Fruit fly (Drosophila melanogaster) whole organism, prepupa: ENCODE results near the gene morgue.
A peak's percentile ranks its signal among the peaks of the same experiment; 100 is the strongest.

Source experiments
- Blimp-1 ChIP-seq: fragments of 200-800 bp; sonication (Bioruptor generic); optimal IDR thresholded peaks from 3 replicates; lab custom pipeline; 2017; ENCODE audit warnings: missing biosample characterization, missing genetic modification characterization, mild to moderate bottlenecking, moderate library complexity, missing genetic modification reagents
- CG10631 ChIP-seq: fragments of 200-800 bp; sonication (Bioruptor generic); optimal IDR thresholded peaks from 2 replicates; lab custom pipeline; 2016; ENCODE audit warnings: missing biosample characterization, missing genetic modification characterization
- CG11294 ChIP-seq: fragments of 200-800 bp; sonication (Bioruptor generic); IDR thresholded peaks from 2 replicates; pipeline ENCODE4 v1.3.6; 2022; ENCODE audit warnings: missing biosample characterization, missing genetic modification characterization
- CG11762 ChIP-seq: fragments of 200-800 bp; sonication (Bioruptor generic); optimal IDR thresholded peaks from 3 replicates; lab custom pipeline; 2016; ENCODE audit warnings: missing biosample characterization, missing genetic modification characterization; ENCODE audit not compliant: insufficient read depth
- CG11902 ChIP-seq: fragments of 200-800 bp; sonication (Bioruptor generic); optimal IDR thresholded peaks from 3 replicates; lab custom pipeline; 2016; ENCODE audit warnings: missing biosample characterization, missing genetic modification characterization
- CG1621 ChIP-seq: fragments of 200-800 bp; sonication (Bioruptor generic); optimal IDR thresholded peaks from 3 replicates; lab custom pipeline; 2018; ENCODE audit warnings: missing biosample characterization, mild to moderate bottlenecking, missing genetic modification characterization
- CG16779 ChIP-seq: fragments of 200-800 bp; sonication (Bioruptor generic); optimal IDR thresholded peaks from 3 replicates; lab custom pipeline; 2017; ENCODE audit warnings: missing biosample characterization, mild to moderate bottlenecking, missing genetic modification characterization
- CG3032 ChIP-seq: fragments of 200-800 bp; optimal IDR thresholded peaks from 2 replicates; lab custom pipeline; 2019; ENCODE audit warnings: missing biosample characterization, mild to moderate bottlenecking, missing genetic modification characterization, moderate library complexity
- CG31627 ChIP-seq: fragments of 200-800 bp; sonication (Bioruptor generic); optimal IDR thresholded peaks from 3 replicates; lab custom pipeline; 2016; ENCODE audit warnings: missing biosample characterization, missing genetic modification characterization
- CG32006 ChIP-seq: fragments of 200-800 bp; sonication (Bioruptor generic); optimal IDR thresholded peaks from 3 replicates; lab custom pipeline; 2017; ENCODE audit warnings: missing biosample characterization, mild to moderate bottlenecking, missing genetic modification characterization
- CG3919 ChIP-seq: fragments of 200-800 bp; sonication (Bioruptor generic); optimal IDR thresholded peaks from 3 replicates; lab custom pipeline; 2016; ENCODE audit warnings: missing biosample characterization, missing genetic modification characterization
- CG4318 ChIP-seq: fragments of 200-800 bp; sonication (Bioruptor generic); optimal IDR thresholded peaks from 3 replicates; lab custom pipeline; 2017; ENCODE audit warnings: missing biosample characterization, mild to moderate bottlenecking, missing genetic modification characterization
- CG6163 ChIP-seq: fragments of 200-800 bp; sonication (Bioruptor generic); IDR thresholded peaks from 3 replicates; pipeline ENCODE4 v1.3.6; 2022; ENCODE audit warnings: missing biosample characterization, missing genetic modification characterization
- CG6276 ChIP-seq: fragments of 200-800 bp; sonication (Bioruptor generic); optimal IDR thresholded peaks from 2 replicates; lab custom pipeline; 2017; ENCODE audit warnings: missing biosample characterization, mild to moderate bottlenecking, missing genetic modification characterization
- CG6792 ChIP-seq: fragments of 200-800 bp; sonication (Bioruptor generic); optimal IDR thresholded peaks from 3 replicates; lab custom pipeline; 2016; ENCODE audit warnings: missing biosample characterization, missing genetic modification characterization
- CG6808 ChIP-seq: fragments of 200-800 bp; sonication (Bioruptor generic); optimal IDR thresholded peaks from 3 replicates; lab custom pipeline; 2017; ENCODE audit warnings: missing biosample characterization, missing genetic modification characterization, mild to moderate bottlenecking, moderate library complexity, missing genetic modification reagents
- CG6854 ChIP-seq: fragments of 200-800 bp; sonication (Bioruptor generic); optimal IDR thresholded peaks from 2 replicates; lab custom pipeline; 2017; ENCODE audit warnings: missing biosample characterization, mild to moderate bottlenecking, missing genetic modification characterization
- CG8119 ChIP-seq: fragments of 200-800 bp; sonication (Bioruptor generic); IDR thresholded peaks from 3 replicates; pipeline ENCODE4 v1.3.6; 2022; ENCODE audit warnings: missing biosample characterization, missing genetic modification characterization
- CG8319 ChIP-seq: fragments of 200-800 bp; sonication (Bioruptor generic); optimal IDR thresholded peaks from 3 replicates; lab custom pipeline; 2016; ENCODE audit warnings: missing biosample characterization, missing genetic modification characterization
- CG8632 ChIP-seq: fragments of 200-800 bp; sonication (Bioruptor generic); optimal IDR thresholded peaks from 3 replicates; lab custom pipeline; 2016; ENCODE audit warnings: missing biosample characterization, missing genetic modification characterization
- CG9139 ChIP-seq: fragments of 200-800 bp; sonication (Bioruptor generic); optimal IDR thresholded peaks from 3 replicates; lab custom pipeline; 2017; ENCODE audit warnings: missing biosample characterization, mild to moderate bottlenecking, missing genetic modification characterization
- Eip75B ChIP-seq: fragments of 200-800 bp; sonication (Bioruptor generic); optimal IDR thresholded peaks from 3 replicates; lab custom pipeline; 2016; ENCODE audit warnings: missing biosample characterization, missing genetic modification characterization
- Eip78C ChIP-seq: fragments of 200-800 bp; sonication (Bioruptor generic); peaks from one replicate; lab custom pipeline; 2016; ENCODE audit warnings: missing biosample characterization, missing genetic modification characterization
- Eip93F ChIP-seq: fragments of 200-800 bp; sonication (Bioruptor generic); optimal IDR thresholded peaks from 2 replicates; lab custom pipeline; 2016; ENCODE audit warnings: missing biosample characterization, mild to moderate bottlenecking, missing genetic modification characterization
- Ets21C ChIP-seq: fragments of 200-800 bp; sonication (Bioruptor generic); optimal IDR thresholded peaks from 3 replicates; lab custom pipeline; 2016; ENCODE audit warnings: missing biosample characterization, missing genetic modification characterization
- Ets96B ChIP-seq: fragments of 200-800 bp; optimal IDR thresholded peaks from 2 replicates; lab custom pipeline; 2019; ENCODE audit warnings: missing biosample characterization, mild to moderate bottlenecking, missing genetic modification characterization, moderate library complexity
- Gug ChIP-seq: fragments of 200-800 bp; sonication (Bioruptor generic); IDR thresholded peaks from 2 replicates; pipeline ENCODE4 v1.3.6; 2022; ENCODE audit warnings: missing biosample characterization, missing genetic modification characterization
- Hr38 ChIP-seq: sonication (Bioruptor generic); optimal IDR thresholded peaks from 2 replicates; lab custom pipeline; 2016; ENCODE audit warnings: missing biosample characterization, missing genetic modification characterization
- Hr39 ChIP-seq: fragments of 200-800 bp; sonication (Bioruptor generic); optimal IDR thresholded peaks from 2 replicates; lab custom pipeline; 2016; ENCODE audit warnings: missing biosample characterization, missing genetic modification characterization
- Hr4 ChIP-seq: fragments of 200-800 bp; sonication (Bioruptor generic); optimal IDR thresholded peaks from 3 replicates; lab custom pipeline; 2016; ENCODE audit warnings: missing biosample characterization, missing genetic modification characterization
- Lpt ChIP-seq: fragments of 200-800 bp; sonication (Bioruptor generic); optimal IDR thresholded peaks from 3 replicates; lab custom pipeline; 2016; ENCODE audit warnings: missing biosample characterization, missing genetic modification characterization
- Met ChIP-seq: fragments of 200-800 bp; sonication (Bioruptor generic); optimal IDR thresholded peaks from 3 replicates; lab custom pipeline; 2016; ENCODE audit warnings: missing biosample characterization, missing genetic modification characterization
- Smox ChIP-seq: fragments of 200-800 bp; sonication (Bioruptor generic); optimal IDR thresholded peaks from 3 replicates; lab custom pipeline; 2016; ENCODE audit warnings: missing biosample characterization, missing genetic modification characterization
- Sox102F ChIP-seq: fragments of 200-800 bp; sonication (Bioruptor generic); optimal IDR thresholded peaks from 2 replicates; lab custom pipeline; 2016; ENCODE audit warnings: missing biosample characterization, mild to moderate bottlenecking, missing genetic modification characterization
- Sox14 ChIP-seq: fragments of 200-800 bp; sonication (Bioruptor generic); optimal IDR thresholded peaks from 3 replicates; lab custom pipeline; 2016; ENCODE audit warnings: missing biosample characterization, missing genetic modification characterization
- Sox15 ChIP-seq: fragments of 200-800 bp; sonication (Bioruptor generic); optimal IDR thresholded peaks from 3 replicates; lab custom pipeline; 2016; ENCODE audit warnings: missing biosample characterization, missing genetic modification characterization
- achi ChIP-seq: fragments of 200-800 bp; sonication (Bioruptor generic); optimal IDR thresholded peaks from 3 replicates; lab custom pipeline; 2016; ENCODE audit warnings: missing biosample characterization, missing genetic modification characterization
- acj6 ChIP-seq: fragments of 200-800 bp; sonication (Bioruptor generic); optimal IDR thresholded peaks from 3 replicates; lab custom pipeline; 2016; ENCODE audit warnings: missing biosample characterization, missing genetic modification characterization
- cyc ChIP-seq: fragments of 200-800 bp; sonication (Bioruptor generic); optimal IDR thresholded peaks from 3 replicates; lab custom pipeline; 2016; ENCODE audit warnings: missing biosample characterization, missing genetic modification characterization
- dac ChIP-seq: fragments of 200-800 bp; sonication (Bioruptor generic); optimal IDR thresholded peaks from 2 replicates; lab custom pipeline; 2017; ENCODE audit warnings: missing biosample characterization, mild to moderate bottlenecking, missing genetic modification characterization
- dsx ChIP-seq: fragments of 200-800 bp; optimal IDR thresholded peaks from 3 replicates; lab custom pipeline; 2019; ENCODE audit warnings: missing biosample characterization, mild to moderate bottlenecking, missing genetic modification characterization, moderate library complexity; ENCODE audit not compliant: poor library complexity, severe bottlenecking
- eg ChIP-seq: fragments of 200-800 bp; sonication (Bioruptor generic); IDR thresholded peaks from 3 replicates; pipeline ENCODE4 v1.3.6; 2022; ENCODE audit warnings: missing biosample characterization, missing genetic modification characterization
- esn ChIP-seq: fragments of 200-800 bp; sonication (Bioruptor generic); optimal IDR thresholded peaks from 2 replicates; lab custom pipeline; 2016; ENCODE audit warnings: missing biosample characterization, mild to moderate bottlenecking, missing genetic modification characterization, moderate library complexity
- fd59A ChIP-seq: fragments of 200-800 bp; sonication (Bioruptor generic); optimal IDR thresholded peaks from 2 replicates; lab custom pipeline; 2017; ENCODE audit warnings: missing biosample characterization, mild to moderate bottlenecking, missing genetic modification characterization, missing genetic modification reagents
- fd85E ChIP-seq: fragments of 200-800 bp; sonication (Bioruptor generic); optimal IDR thresholded peaks from 3 replicates; lab custom pipeline; 2016; ENCODE audit warnings: missing biosample characterization, missing genetic modification characterization
- net ChIP-seq: fragments of 200-800 bp; sonication (Bioruptor generic); optimal IDR thresholded peaks from 3 replicates; lab custom pipeline; 2016; ENCODE audit warnings: missing biosample characterization, missing genetic modification characterization
- salr ChIP-seq, 2 experiments: fragments of 200-800 bp; sonication (Bioruptor generic); optimal IDR thresholded peaks; 3 replicates each; lab custom pipeline; 2016 to 2018; ENCODE audit warnings: missing biosample characterization in 2 of 2, missing genetic modification characterization in 2 of 2, mild to moderate bottlenecking in 1 of 2
- spab ChIP-seq: fragments of 200-800 bp; sonication (Bioruptor generic); optimal IDR thresholded peaks from 2 replicates; lab custom pipeline; 2017; ENCODE audit warnings: missing biosample characterization, mild to moderate bottlenecking, missing genetic modification characterization, missing genetic modification reagents
- ss ChIP-seq, 2 experiments: fragments of 200-800 bp; sonication (Bioruptor generic); optimal IDR thresholded peaks; 2 replicates in 1 of 2; 3 replicates in 1 of 2; lab custom pipeline; 2017 to 2018; ENCODE audit warnings: mild to moderate bottlenecking in 2 of 2, missing biosample characterization in 2 of 2, missing genetic modification characterization in 2 of 2, moderate library complexity in 1 of 2
- svp ChIP-seq: fragments of 200-800 bp; sonication (Bioruptor generic); peaks from one replicate; lab custom pipeline; 2016; ENCODE audit warnings: missing biosample characterization, missing genetic modification characterization

The morgue gene

DNA sequence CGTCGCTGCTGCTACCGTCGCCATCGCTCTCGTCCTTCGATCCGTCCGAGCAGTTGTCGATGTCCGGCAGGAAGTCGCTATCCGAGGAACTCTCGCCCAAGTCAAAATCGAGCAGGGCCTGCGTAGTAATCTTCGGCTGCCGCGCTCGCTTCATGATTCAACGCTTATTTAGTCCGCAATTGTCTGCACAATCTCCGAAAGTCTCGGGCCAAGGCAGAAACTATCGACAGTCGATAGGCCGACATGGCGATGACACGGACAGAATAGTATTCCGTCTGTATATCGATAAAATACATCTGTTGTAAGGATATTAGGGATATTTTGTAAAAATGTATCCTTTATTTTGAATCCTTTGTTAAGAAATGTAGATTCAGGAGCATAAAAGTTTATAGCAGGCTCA lies 8.3 kb upstream of the morgue start, which contains the start of gene CG15439:
Gene CG15439, minus strand, starts transcription at position 241 of the 400 bp plus-strand sequence.
- TF ChIP-seq CG1621 (tag; lab: Kevin White, UChicago), result peak; percentile 21
- TF ChIP-seq spab, result no peak

DNA sequence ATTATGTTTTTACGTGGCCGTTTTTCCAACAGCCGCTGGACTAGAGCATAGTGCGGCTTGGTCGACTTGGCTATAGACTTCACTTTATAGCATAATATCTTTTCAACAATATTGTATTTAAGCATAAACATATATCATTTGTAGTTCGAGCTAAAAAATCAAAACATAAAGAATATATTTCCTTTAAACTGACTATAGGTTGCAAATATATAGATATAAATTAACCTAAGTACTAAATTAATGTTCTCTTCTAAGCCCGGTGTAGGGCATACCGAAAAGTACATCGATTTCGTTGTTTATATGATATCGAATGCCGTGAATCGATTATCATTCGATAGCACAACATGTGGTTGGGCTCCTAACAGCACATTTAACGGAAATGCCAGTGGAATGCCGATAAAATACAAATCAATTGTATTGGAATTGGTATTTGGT lies 4.1 kb upstream of the morgue start, which contains the start of gene MFS18:
Gene MFS18, minus strand, starts transcription at position 54 of the 435 bp plus-strand sequence.
- TF ChIP-seq dsx (GFP tag; lab: Kevin White, UChicago), result peak; percentile 86
- TF ChIP-seq CG32006 (GFP tag; lab: Kevin White, UChicago), result peak; percentile 96
- peak; percentile 98 for TF ChIP-seq esn (GFP tag; lab: Kevin White, UChicago)
- TF ChIP-seq CG10631, result peak; percentile 97
- TF ChIP-seq CG6276 (GFP tag; lab: Kevin White, UChicago), result peak; percentile 98
- peak; percentile 92 for TF ChIP-seq Sox14 (GFP tag; lab: Kevin White, UChicago)
- TF ChIP-seq Gug (GFP tag; lab: Robert Waterston, UW), result peak; percentile 99
- no peak for TF ChIP-seq Eip93F (GFP tag; lab: Kevin White, UChicago)
- peak; percentile 95 for TF ChIP-seq Met
- TF ChIP-seq Hr39 (GFP tag; lab: Kevin White, UChicago), result peak; percentile 88
- peak in 1 of 2 experiments; percentile 90 for TF ChIP-seq ss (GFP tag; optimal IDR thresholded peaks at IDR 0.05; lab: Kevin White, UChicago)
- TF ChIP-seq eg, result peak; percentile 99
- TF ChIP-seq CG8632 (GFP tag; lab: Kevin White, UChicago), result peak; percentile 98
- TF ChIP-seq net (GFP tag; lab: Kevin White, UChicago), result peak; percentile 97
- peak; percentile 97 for TF ChIP-seq CG3919 (GFP tag; lab: Kevin White, UChicago)
- peak; percentile 95 for TF ChIP-seq CG6808 (GFP tag; lab: Kevin White, UChicago)
- peak; percentile 97 for TF ChIP-seq acj6 (GFP tag; lab: Kevin White, UChicago)
- peak; percentile 89 for TF ChIP-seq Ets96B (tag; lab: Kevin White, UChicago)
- TF ChIP-seq CG6792 (GFP tag; lab: Kevin White, UChicago), result peak; percentile 94
- TF ChIP-seq CG8319 (GFP tag; lab: Kevin White, UChicago), result peak; percentile 98
- TF ChIP-seq CG6163, result peak; percentile 98
- peak; percentile 97 for TF ChIP-seq fd85E (GFP tag; lab: Kevin White, UChicago)
- peak; percentile 98 for TF ChIP-seq CG3032
- TF ChIP-seq Smox (GFP tag; lab: Kevin White, UChicago), result peak; percentile 95
- peak; percentile 93 for TF ChIP-seq Lpt (GFP tag; lab: Kevin White, UChicago)
- no peak for TF ChIP-seq CG4318
- TF ChIP-seq CG1621 (tag; lab: Kevin White, UChicago), result peak; percentile 85
- peak; percentile 99 for TF ChIP-seq CG11294 (GFP tag; lab: Robert Waterston, UW)
- peak; percentile 95 for TF ChIP-seq CG11902 (GFP tag; lab: Kevin White, UChicago)
- peak; percentile 96 for TF ChIP-seq CG6854 (GFP tag; lab: Kevin White, UChicago)
- peak; percentile 99 for TF ChIP-seq CG11762 (GFP tag; lab: Kevin White, UChicago)
- TF ChIP-seq achi (GFP tag; lab: Kevin White, UChicago), result peak; percentile 97
- peak; percentile 91 for TF ChIP-seq CG31627 (GFP tag; lab: Kevin White, UChicago)
- TF ChIP-seq Eip78C (GFP tag; lab: Kevin White, UChicago), result peak; percentile 99
- peak; percentile 94 for TF ChIP-seq Sox102F (GFP tag; lab: Kevin White, UChicago)
- TF ChIP-seq Hr4 (GFP tag; lab: Kevin White, UChicago), result peak; percentile 96
- no peak for TF ChIP-seq CG16779 (tag; lab: Kevin White, UChicago)
- TF ChIP-seq Blimp-1 (GFP tag; lab: Kevin White, UChicago), result peak; percentile 90
- TF ChIP-seq svp (GFP tag; lab: Kevin White, UChicago), result peak; percentile 98
- TF ChIP-seq salr (GFP tag; optimal IDR thresholded peaks at IDR 0.05; lab: Kevin White, UChicago), result peak; percentile 81 to 96
- peak; percentile 93 for TF ChIP-seq Sox15 (GFP tag; lab: Kevin White, UChicago)
- no peak for TF ChIP-seq CG9139 (GFP tag; lab: Kevin White, UChicago)
- peak; percentile 93 for TF ChIP-seq cyc
- peak; percentile 92 for TF ChIP-seq Eip75B
- TF ChIP-seq CG8119, result peak; percentile 99
- TF ChIP-seq fd59A (GFP tag; lab: Kevin White, UChicago), result peak; percentile 84
- TF ChIP-seq Ets21C (GFP tag; lab: Kevin White, UChicago), result peak; percentile 84
- TF ChIP-seq Hr38 (GFP tag; lab: Kevin White, UChicago), result peak; percentile 20
- TF ChIP-seq dac (GFP tag; lab: Kevin White, UChicago), result peak; percentile 81
